Worm (Caenorhabditis elegans) whole organism, midembryonic: ENCODE results near the gene hum-6.

Experiments
- T22C8.4 ChIP-seq: fragments of 200-800 bp; sonication (Bioruptor generic); IDR thresholded peaks from 2 replicates; pipeline ENCODE4 v1.3.6; 2022; ENCODE audit warnings: missing genetic modification characterization, missing compliant biosample characterization
- cog-1 ChIP-seq: sonication (generic microtip); optimal IDR thresholded peaks from 2 replicates; lab custom pipeline; 2016; ENCODE audit warnings: missing genetic modification characterization, missing compliant biosample characterization
- flt-1 ChIP-seq: fragments of 200-800 bp; sonication (Bioruptor generic); IDR thresholded peaks from 2 replicates; pipeline ENCODE4 v1.3.6; 2022; ENCODE audit warnings: missing genetic modification characterization, missing compliant biosample characterization
- klf-2 ChIP-seq: fragments of 200-800 bp; sonication (Bioruptor generic); conservative IDR thresholded peaks from 2 replicates; pipeline ENCODE4 v1.3.6; 2022; ENCODE audit warnings: missing genetic modification reagents, missing genetic modification characterization, missing compliant biosample characterization
- med-1 ChIP-seq: sonication (generic microtip); optimal IDR thresholded peaks from 2 replicates; lab custom pipeline; 2017; ENCODE audit warnings: missing genetic modification characterization, mild to moderate bottlenecking, missing compliant biosample characterization, antibody characterized with exemption, missing genetic modification reagents; ENCODE audit not compliant: insufficient read depth
- ref-1 ChIP-seq: fragments of 200-800 bp; sonication (Bioruptor generic); conservative IDR thresholded peaks from 2 replicates; pipeline ENCODE4 v1.3.6; 2022; ENCODE audit warnings: missing genetic modification reagents, missing genetic modification characterization, missing compliant biosample characterization
- tab-1 ChIP-seq: fragments of 200-800 bp; sonication (Bioruptor generic); IDR thresholded peaks from 2 replicates; pipeline ENCODE4 v1.3.6; 2022; ENCODE audit warnings: missing genetic modification characterization, missing compliant biosample characterization
- ztf-23 ChIP-seq: fragments of 200-800 bp; sonication (Bioruptor generic); IDR thresholded peaks from 2 replicates; pipeline ENCODE4 v1.3.6; 2022; ENCODE audit warnings: missing genetic modification reagents, missing genetic modification characterization, missing compliant biosample characterization
- ztf-29 ChIP-seq: fragments of 200-800 bp; sonication (Bioruptor generic); IDR thresholded peaks from 2 replicates; pipeline ENCODE4 v1.3.6; 2022; ENCODE audit warnings: missing genetic modification reagents, missing genetic modification characterization, missing compliant biosample characterization

Gene hum-6

ce11 chrX:2302782-2303181 is at the start of gene hum-6:
Gene hum-6, plus strand, starts transcription at chrX:2303082.
- no peak for TF ChIP-seq flt-1
- TF ChIP-seq ztf-23: no peak

- no peak for TF ChIP-seq tab-1 (GFP tag; lab: Robert Waterston, UW)
- no peak for TF ChIP-seq T22C8.4 (GFP tag; lab: Robert Waterston, UW)
- no peak for TF ChIP-seq cog-1 (tag; lab: Kevin White, UChicago)
- no peak for TF ChIP-seq med-1 (GFP tag; lab: Kevin White, UChicago)
- TF ChIP-seq ztf-29 (GFP tag; lab: Robert Waterston, UW): no peak
- TF ChIP-seq flt-1: no peak
- TF ChIP-seq klf-2: no peak
- TF ChIP-seq ref-1: no peak
- TF ChIP-seq ztf-23: no peak
Measured at ce11 chrX:2258001-2258400, 44.9 kb upstream of the hum-6 start, which contains the start of gene crn-4. Gene crn-4, minus strand, starts transcription at chrX:2258101.

- TF ChIP-seq cog-1 (tag; lab: Kevin White, UChicago): no peak
- TF ChIP-seq ztf-29 (GFP tag; lab: Robert Waterston, UW): no peak
- no peak for TF ChIP-seq med-1 (GFP tag; lab: Kevin White, UChicago)
- TF ChIP-seq T22C8.4 (GFP tag; lab: Robert Waterston, UW): no peak
- TF ChIP-seq tab-1 (GFP tag; lab: Robert Waterston, UW): no peak
- no peak for TF ChIP-seq ztf-23
- TF ChIP-seq klf-2: no peak
- no peak for TF ChIP-seq ref-1
Measured at ce11 chrX:2258404-2258803, 44.5 kb upstream of the hum-6 start.

ce11 chrX:2261003-2261402 is 41.9 kb upstream of the hum-6 start, which contains the start of gene AH9.3:
Gene AH9.3, minus strand, starts transcription at chrX:2261103.
- TF ChIP-seq T22C8.4 (GFP tag; lab: Robert Waterston, UW) (no peak), klf-2 (no peak), ztf-23 (no peak), med-1 (GFP tag; lab: Kevin White, UChicago) (no peak), cog-1 (tag; lab: Kevin White, UChicago) (no peak), tab-1 (GFP tag; lab: Robert Waterston, UW) (no peak), ref-1 (no peak), ztf-29 (GFP tag; lab: Robert Waterston, UW) (no peak), flt-1 (no peak)

ce11 chrX:2262420-2262819 is 40.5 kb upstream of the hum-6 start:
- TF ChIP-seq T22C8.4 (GFP tag; lab: Robert Waterston, UW): no peak
- TF ChIP-seq med-1 (GFP tag; lab: Kevin White, UChicago): no peak
- no peak for TF ChIP-seq flt-1
- no peak for TF ChIP-seq klf-2

ce11 chrX:2265069-2265468 is 37.8 kb upstream of the hum-6 start:
- TF ChIP-seq med-1 (GFP tag; lab: Kevin White, UChicago) (no peak), ztf-29 (GFP tag; lab: Robert Waterston, UW) (no peak), flt-1 (no peak), klf-2 (no peak), ref-1 (no peak), tab-1 (GFP tag; lab: Robert Waterston, UW) (no peak), T22C8.4 (GFP tag; lab: Robert Waterston, UW) (no peak)

ce11 chrX:2266366-2266765 is 36.5 kb upstream of the hum-6 start:
- TF ChIP-seq tab-1 (GFP tag; lab: Robert Waterston, UW): no peak
- no peak for TF ChIP-seq cog-1 (tag; lab: Kevin White, UChicago)
- no peak for TF ChIP-seq ztf-29 (GFP tag; lab: Robert Waterston, UW)
- TF ChIP-seq ref-1: no peak
- no peak for TF ChIP-seq T22C8.4 (GFP tag; lab: Robert Waterston, UW)
- no peak for TF ChIP-seq flt-1
- TF ChIP-seq med-1 (GFP tag; lab: Kevin White, UChicago): no peak
- TF ChIP-seq ztf-23: no peak
- TF ChIP-seq klf-2: no peak

ce11 chrX:2266777-2267176 is 36.1 kb upstream of the hum-6 start:
- no peak for TF ChIP-seq ztf-23
- no peak for TF ChIP-seq med-1 (GFP tag; lab: Kevin White, UChicago)
- TF ChIP-seq ztf-29 (GFP tag; lab: Robert Waterston, UW): no peak
- no peak for TF ChIP-seq cog-1 (tag; lab: Kevin White, UChicago)
- TF ChIP-seq klf-2: no peak
- no peak for TF ChIP-seq ref-1
- TF ChIP-seq T22C8.4 (GFP tag; lab: Robert Waterston, UW): no peak

- TF ChIP-seq ztf-29 (GFP tag; lab: Robert Waterston, UW): no peak
- no peak for TF ChIP-seq T22C8.4 (GFP tag; lab: Robert Waterston, UW)
- no peak for TF ChIP-seq klf-2
- no peak for TF ChIP-seq med-1 (GFP tag; lab: Kevin White, UChicago)
- TF ChIP-seq flt-1: no peak
- TF ChIP-seq ref-1: no peak
- TF ChIP-seq tab-1 (GFP tag; lab: Robert Waterston, UW): no peak
- TF ChIP-seq ztf-23: no peak
- no peak for TF ChIP-seq cog-1 (tag; lab: Kevin White, UChicago)
Measured at ce11 chrX:2267956-2268355, 34.9 kb upstream of the hum-6 start, which contains the start of gene AH9.6. Gene AH9.6, minus strand, starts transcription at chrX:2268138.

ce11 chrX:2271429-2271828 is 31.5 kb upstream of the hum-6 start:
- TF ChIP-seq ztf-29 (GFP tag; lab: Robert Waterston, UW): no peak
- TF ChIP-seq ztf-23: no peak
- no peak for TF ChIP-seq tab-1 (GFP tag; lab: Robert Waterston, UW)
- TF ChIP-seq klf-2: no peak
- TF ChIP-seq med-1 (GFP tag; lab: Kevin White, UChicago): no peak
- no peak for TF ChIP-seq flt-1
- no peak for TF ChIP-seq T22C8.4 (GFP tag; lab: Robert Waterston, UW)

- TF ChIP-seq cog-1 (tag; lab: Kevin White, UChicago) (no peak), ztf-23 (no peak), tab-1 (GFP tag; lab: Robert Waterston, UW) (no peak), flt-1 (no peak), ref-1 (no peak)
Measured at ce11 chrX:2274237-2274636, 28.6 kb upstream of the hum-6 start, which contains the start of gene AH9.4. Gene AH9.4, minus strand, starts transcription at chrX:2274337.
